Worm (Caenorhabditis elegans) whole organism, early embryonic: ENCODE data around the gene R07H5.9.

ENCODE experiments used
- B0310.2 ChIP-seq: sonication (generic microtip); optimal IDR thresholded peaks from 2 replicates; lab custom pipeline; 2016; ENCODE audit warnings: mild to moderate bottlenecking, missing genetic modification characterization, missing compliant biosample characterization
- aly-1 ChIP-seq: sonication (generic microtip); optimal IDR thresholded peaks from 2 replicates; lab custom pipeline; 2016; ENCODE audit warnings: missing genetic modification characterization, missing compliant biosample characterization
- ama-1 ChIP-seq: fragments of 150-350 bp; optimal IDR thresholded peaks from 2 replicates; lab custom pipeline; 2014
- ceh-13 ChIP-seq: fragments of 200-800 bp; sonication (Bioruptor generic); optimal IDR thresholded peaks from 2 replicates; lab custom pipeline; 2018; ENCODE audit warnings: mild to moderate bottlenecking, missing genetic modification characterization, missing compliant biosample characterization
- flt-1 ChIP-seq: fragments of 200-800 bp; sonication (Bioruptor generic); IDR thresholded peaks from 2 replicates; pipeline ENCODE4 v1.3.6; 2022; ENCODE audit warnings: missing genetic modification characterization, missing compliant biosample characterization
- hnd-1 ChIP-seq: sonication (generic microtip); optimal IDR thresholded peaks from 2 replicates; lab custom pipeline; 2016; ENCODE audit warnings: missing genetic modification characterization, missing compliant biosample characterization
- pes-1 ChIP-seq: fragments of 200-800 bp; sonication (Bioruptor generic); IDR thresholded peaks from 2 replicates; pipeline ENCODE4 v1.3.6; 2022; ENCODE audit warnings: missing genetic modification reagents, missing genetic modification characterization, missing compliant biosample characterization
- scrt-1 ChIP-seq: fragments of 200-800 bp; sonication (Bioruptor generic); IDR thresholded peaks from 2 replicates; pipeline ENCODE4 v1.3.6; 2022; ENCODE audit warnings: missing genetic modification characterization, missing compliant biosample characterization
- tbx-11 ChIP-seq: fragments of 200-800 bp; sonication (Bioruptor generic); IDR thresholded peaks from 2 replicates; pipeline ENCODE4 v1.3.6; 2022; ENCODE audit warnings: missing genetic modification characterization, missing compliant biosample characterization

- TF ChIP-seq ama-1 (lab: Kevin White, UChicago), result no peak
- no peak for TF ChIP-seq tbx-11 (GFP tag; lab: Robert Waterston, UW)
- TF ChIP-seq ceh-13, result no peak
- no peak for TF ChIP-seq scrt-1 (GFP tag; lab: Robert Waterston, UW)
- no peak for TF ChIP-seq pes-1 (GFP tag; lab: Robert Waterston, UW)
- no peak for TF ChIP-seq hnd-1 (tag; lab: Kevin White, UChicago)
- no peak for TF ChIP-seq flt-1 (GFP tag; lab: Robert Waterston, UW)
- TF ChIP-seq B0310.2 (tag; lab: Kevin White, UChicago), result no peak
- no peak for TF ChIP-seq aly-1
These were observed 44.8 kb upstream of the R07H5.9 start, which contains the start of gene fbxb-9 for ce11 chrIV:11162451-11162850.
